Worm (Caenorhabditis elegans): ENCODE results near the gene Y67A10A.7.

Gene Y67A10A.7

ce11 chrIV:14361189-14361588 lies 12.7 kb upstream of the Y67A10A.7 start, which contains the start of gene ssu-2:
Gene ssu-2, plus strand, starts transcription at chrIV:14361247.
- TF ChIP-seq ceh-62 (tag; optimal IDR thresholded peaks at IDR 0.05), result no peak
- TF ChIP-seq zag-1 (tag; optimal IDR thresholded peaks at IDR 0.05), result no peak
- no peak for TF ChIP-seq nhr-111 (GFP tag; optimal IDR thresholded peaks at IDR 0.05)
- no peak for TF ChIP-seq zip-2 (tag; optimal IDR thresholded peaks at IDR 0.05)
- no peak for TF ChIP-seq arid-1 (GFP tag; conservative IDR thresholded peaks at IDR 0.05)
- peak in 1 of 2 experiments; percentile 75 for TF ChIP-seq unc-62 (GFP tag; optimal IDR thresholded peaks at IDR 0.05 in 1 of 2)
- TF ChIP-seq unc-62 (tag; optimal IDR thresholded peaks at IDR 0.05), result no peak
- TF ChIP-seq unc-130 (GFP tag; optimal IDR thresholded peaks at IDR 0.05), result no peak
- peak; percentile 54 for TF ChIP-seq aha-1 (tag)
- no peak for TF ChIP-seq lin-38 (GFP tag; IDR thresholded peaks at IDR 0.05)
- TF ChIP-seq pha-4 (GFP tag; IDR thresholded peaks at IDR 0.05), result no peak
- TF ChIP-seq pha-4 (tag; optimal IDR thresholded peaks at IDR 0.05), result no peak
- TF ChIP-seq gei-8 (GFP tag; optimal IDR thresholded peaks at IDR 0.05), result no peak
- TF ChIP-seq dve-1 (tag; optimal IDR thresholded peaks at IDR 0.05; ENCODE audit: insufficient read depth), result no peak

- no peak for TF ChIP-seq ceh-28 (tag; optimal IDR thresholded peaks at IDR 0.05)
- TF ChIP-seq hmg-1.1 (GFP tag; IDR thresholded peaks at IDR 0.05), result no peak
- peak in 1 of 2 experiments; percentile 93 for TF ChIP-seq unc-62 (GFP tag; optimal IDR thresholded peaks at IDR 0.05 in 1 of 2)
- TF ChIP-seq unc-62 (tag; optimal IDR thresholded peaks at IDR 0.05), result no peak
- no peak for TF ChIP-seq dmd-8 (GFP tag; IDR thresholded peaks at IDR 0.05)
- TF ChIP-seq nhr-11 (tag; optimal IDR thresholded peaks at IDR 0.05), result no peak
- no peak for TF ChIP-seq rbr-2 (tag; optimal IDR thresholded peaks at IDR 0.05)
- TF ChIP-seq F37D6.2 (tag; optimal IDR thresholded peaks at IDR 0.05), result no peak
- TF ChIP-seq lir-3 (tag; optimal IDR thresholded peaks at IDR 0.05), result no peak
- no peak for TF ChIP-seq mes-2 (tag; optimal IDR thresholded peaks at IDR 0.05; ENCODE audit: poor library complexity, severe bottlenecking)
- no peak for TF ChIP-seq Y75B8A.6 (GFP tag; IDR thresholded peaks at IDR 0.05)
- TF ChIP-seq set-16 (GFP tag; IDR thresholded peaks at IDR 0.05), result no peak
- TF ChIP-seq aha-1 (tag), result peak; percentile 66
Observed at ce11 chrIV:14365837-14366378, 8.0 kb upstream of the Y67A10A.7 start.

ce11 chrIV:14371639-14372038 lies 2.3 kb upstream of the Y67A10A.7 start:
- TF ChIP-seq set-16 (GFP tag; IDR thresholded peaks at IDR 0.05), result no peak
- no peak for TF ChIP-seq ztf-11 (tag; optimal IDR thresholded peaks at IDR 0.05)
- TF ChIP-seq lsy-2 (tag; optimal IDR thresholded peaks at IDR 0.05), result peak; percentile 30 to 70
- peak; percentile 3 for TF ChIP-seq dpl-1 (GFP tag; optimal IDR thresholded peaks at IDR 0.05)
- TF ChIP-seq T20F7.1 (GFP tag; optimal IDR thresholded peaks at IDR 0.05), result no peak
- no peak for TF ChIP-seq Y48G9A.11 (GFP tag; IDR thresholded peaks at IDR 0.05)
- TF ChIP-seq ceh-28 (tag; optimal IDR thresholded peaks at IDR 0.05), result peak; percentile 15
- peak; percentile 77 for TF ChIP-seq ctbp-1 (GFP tag; IDR thresholded peaks at IDR 0.05)
- no peak for TF ChIP-seq snpc-4 (tag; optimal IDR thresholded peaks at IDR 0.05)
- TF ChIP-seq ceh-82 (tag; optimal IDR thresholded peaks at IDR 0.05), result no peak
- no peak for TF ChIP-seq pqm-1 (tag; optimal IDR thresholded peaks at IDR 0.05)
- TF ChIP-seq ceh-44 (GFP tag; IDR thresholded peaks at IDR 0.05), result no peak
- peak; percentile 40 for TF ChIP-seq F37D6.2 (tag; optimal IDR thresholded peaks at IDR 0.05)
- TF ChIP-seq ztf-7 (tag; optimal IDR thresholded peaks at IDR 0.05), result no peak
- TF ChIP-seq cey-2 (tag; optimal IDR thresholded peaks at IDR 0.05; ENCODE audit: borderline replicate concordance, insufficient read depth), result no peak
- no peak for TF ChIP-seq zip-11 (GFP tag; IDR thresholded peaks at IDR 0.05)
- no peak for TF ChIP-seq lin-1 (GFP tag; IDR thresholded peaks at IDR 0.05)
- no peak for TF ChIP-seq nhr-76 (tag; optimal IDR thresholded peaks at IDR 0.05)
- no peak for TF ChIP-seq R02D3.7 (tag; optimal IDR thresholded peaks at IDR 0.05)
- no peak for TF ChIP-seq ceh-62 (tag; optimal IDR thresholded peaks at IDR 0.05)
- TF ChIP-seq ZK546.5 (tag; optimal IDR thresholded peaks at IDR 0.05), result no peak
- TF ChIP-seq nhr-41 (GFP tag; IDR thresholded peaks at IDR 0.05), result no peak
- TF ChIP-seq mes-2 (tag; optimal IDR thresholded peaks at IDR 0.05; ENCODE audit: poor library complexity, severe bottlenecking), result no peak
- TF ChIP-seq nhr-11 (tag; optimal IDR thresholded peaks at IDR 0.05), result peak; percentile 27
- no peak for TF ChIP-seq ZK337.2 (GFP tag; IDR thresholded peaks at IDR 0.05)
- TF ChIP-seq hmg-1.1 (GFP tag; IDR thresholded peaks at IDR 0.05), result peak; percentile 64; the same call in 1 of the 2 replicates
- TF ChIP-seq madf-9 (GFP tag; conservative IDR thresholded peaks at IDR 0.05), result no peak; the same call in 1 of the 2 replicates
- TF ChIP-seq arid-1 (GFP tag; conservative IDR thresholded peaks at IDR 0.05), result no peak
- TF ChIP-seq zfp-3 (GFP tag; conservative IDR thresholded peaks at IDR 0.05), result no peak
- peak; percentile 93 for TF ChIP-seq aha-1 (tag)
- peak; percentile 71 for TF ChIP-seq rbr-2 (tag; optimal IDR thresholded peaks at IDR 0.05)
- peak in 1 of 2 experiments; percentile 14 for TF ChIP-seq mdl-1 (tag; optimal IDR thresholded peaks at IDR 0.05)
- no peak for TF ChIP-seq dmd-8 (GFP tag; IDR thresholded peaks at IDR 0.05)
- peak; percentile 89 for TF ChIP-seq fkh-10 (GFP tag; optimal IDR thresholded peaks at IDR 0.05)

All from whole organism, L4 larva.